Fruit fly (Drosophila melanogaster): ENCODE measurements around the gene comt.

The comt gene

dm6 chrX:13214056-13214455, 44.8 kb upstream of the comt start (continued):
- TF ChIP-seq CG43689 (GFP tag; IDR thresholded peaks at IDR 0.05) (no peak), CG12236 (GFP tag; optimal IDR thresholded peaks at IDR 0.05) (peak; percentile 45), Hr51 (GFP tag; optimal IDR thresholded peaks at IDR 0.05) (peak; percentile 28 to 72), CG8765 (GFP tag; IDR thresholded peaks at IDR 0.05) (no peak), Six4 (GFP tag; optimal IDR thresholded peaks at IDR 0.05) (peak; percentile 38), zf30C (GFP tag; optimal IDR thresholded peaks at IDR 0.05) (peak; percentile 96), oc (tag; optimal IDR thresholded peaks at IDR 0.05) (no peak), CG15073 (GFP tag; optimal IDR thresholded peaks at IDR 0.05) (no peak), Hmr (GFP tag; optimal IDR thresholded peaks at IDR 0.05) (peak; percentile 54), Gsc (GFP tag; IDR thresholded peaks at IDR 0.05) (no peak), CG11504 (tag; optimal IDR thresholded peaks at IDR 0.05) (peak; percentile 69), CG13287 (GFP tag; IDR thresholded peaks at IDR 0.05; ENCODE audit: partially characterized antibody) (no peak), unc-4 (GFP tag; IDR thresholded peaks at IDR 0.05; ENCODE audit: partially characterized antibody) (no peak), wek (GFP tag; optimal IDR thresholded peaks at IDR 0.05) (no peak), Kr (GFP tag; optimal IDR thresholded peaks at IDR 0.05) (no peak), CrebB (tag; optimal IDR thresholded peaks at IDR 0.05) (peak; percentile 1), jumu (GFP tag; optimal IDR thresholded peaks at IDR 0.05) (peak; percentile 64), CG12391 (tag; optimal IDR thresholded peaks at IDR 0.05) (peak; percentile 66), emc (GFP tag; optimal IDR thresholded peaks at IDR 0.05) (no peak), klu (GFP tag; IDR thresholded peaks at IDR 0.05) (no peak), Hey (tag; optimal IDR thresholded peaks at IDR 0.05) (no peak), Aef1 (GFP tag; IDR thresholded peaks at IDR 0.05) (peak; percentile 55), eyg (GFP tag; optimal IDR thresholded peaks at IDR 0.05) (peak; percentile 46), Lhr (GFP tag; optimal IDR thresholded peaks at IDR 0.05) (peak; percentile 23), pnt (GFP tag; optimal IDR thresholded peaks at IDR 0.05) (peak; percentile 69), inv (GFP tag; IDR thresholded peaks at IDR 0.05; ENCODE audit: partially characterized antibody) (no peak), tx (GFP tag; optimal IDR thresholded peaks at IDR 0.05) (peak; percentile 61), nmo (GFP tag; optimal IDR thresholded peaks at IDR 0.05) (peak; percentile 58), sna (GFP tag; IDR thresholded peaks at IDR 0.05; ENCODE audit: partially characterized antibody) (no peak), CG31224 (GFP tag; IDR thresholded peaks at IDR 0.05) (peak; percentile 31; the same call in 1 of the 2 replicates), psq (GFP tag; optimal IDR thresholded peaks at IDR 0.05) (no peak), Hmx (GFP tag; optimal IDR thresholded peaks at IDR 0.05) (peak; percentile 24), otp (GFP tag; IDR thresholded peaks at IDR 0.05) (peak; percentile 69), sima (GFP tag; optimal IDR thresholded peaks at IDR 0.05) (peak; percentile 20), CG33557 (GFP tag; optimal IDR thresholded peaks at IDR 0.05) (no peak), peb (GFP tag; IDR thresholded peaks at IDR 0.05) (peak; percentile 26; the same call in 1 of the 2 replicates), cas (GFP tag; IDR thresholded peaks at IDR 0.05) (0 out of 2 replicates have a peak, but pooled peaks have one; percentile 36), pfk (GFP tag; optimal IDR thresholded peaks at IDR 0.05) (no peak), CG31388 (GFP tag; optimal IDR thresholded peaks at IDR 0.05) (no peak), CG8281 (tag; optimal IDR thresholded peaks at IDR 0.05) (no peak), tio (GFP tag; optimal IDR thresholded peaks at IDR 0.05) (peak; percentile 55), CG14965 (GFP tag; optimal IDR thresholded peaks at IDR 0.05; ENCODE audit: borderline replicate concordance) (no peak), wor (GFP tag; IDR thresholded peaks at IDR 0.05) (no peak), run (tag; optimal IDR thresholded peaks at IDR 0.05) (no peak), CG1647 (GFP tag; optimal IDR thresholded peaks at IDR 0.05) (peak; percentile 0), Myb (GFP tag; optimal IDR thresholded peaks at IDR 0.05) (peak; percentile 42), CG3163 (GFP tag; optimal IDR thresholded peaks at IDR 0.05) (peak; percentile 31), CG31441 (GFP tag; IDR thresholded peaks at IDR 0.05) (peak; percentile 15; the same call in 1 of the 2 replicates), sob (GFP tag; IDR thresholded peaks at IDR 0.05) (peak; percentile 75), CG6254 (GFP tag; optimal IDR thresholded peaks at IDR 0.05) (peak; percentile 0), Gug (GFP tag; IDR thresholded peaks at IDR 0.05) (peak; percentile 50; the same call in 1 of the 4 replicates)
